Worm (Caenorhabditis elegans): Measurements from ENCODE around the gene F55G1.15.

- TF ChIP-seq med-1 (GFP tag; optimal IDR thresholded peaks at IDR 0.05; ENCODE audit: insufficient read depth) (no peak), T22C8.4 (GFP tag; IDR thresholded peaks at IDR 0.05) (no peak), flt-1 (GFP tag; IDR thresholded peaks at IDR 0.05) (no peak), cog-1 (tag; optimal IDR thresholded peaks at IDR 0.05) (no peak), ztf-29 (GFP tag; IDR thresholded peaks at IDR 0.05) (no peak), tab-1 (GFP tag; IDR thresholded peaks at IDR 0.05) (no peak)
These were observed 29.2 kb upstream of the F55G1.15 start for ce11 chrIV:7530226-7531070.
